Worm (Caenorhabditis elegans): ENCODE measurements around the gene F30H5.5.

Gene F30H5.5

ce11 chrIII:486077-486597 is 2.4 kb upstream of the F30H5.5 start, which contains the start of gene nlp-32:
Gene nlp-32, minus strand, starts transcription at chrIII:486547.
- TF ChIP-seq snpc-4 (tag; optimal IDR thresholded peaks at IDR 0.05) (no peak), drap-1 (GFP tag; optimal IDR thresholded peaks at IDR 0.05) (no peak), ces-1 (GFP tag; optimal IDR thresholded peaks at IDR 0.05) (no peak)

ce11 chrIII:491090-491597 is 2.6 kb downstream of the F30H5.5 start, which contains the start of gene unc-45:
Gene unc-45, plus strand, starts transcription at chrIII:491547.
- TF ChIP-seq unc-39 (tag; optimal IDR thresholded peaks at IDR 0.05) (no peak), mls-2 (tag; optimal IDR thresholded peaks at IDR 0.05) (no peak), lsy-2 (tag; optimal IDR thresholded peaks at IDR 0.05) (peak; percentile 28), pha-4 (tag; optimal IDR thresholded peaks at IDR 0.05) (no peak), ces-1 (GFP tag; optimal IDR thresholded peaks at IDR 0.05) (peak; percentile 38), mab-5 (tag; optimal IDR thresholded peaks at IDR 0.05) (no peak)

- TF ChIP-seq sptf-1 (tag; optimal IDR thresholded peaks at IDR 0.05), result peak; percentile 95
- peak; percentile 91 for TF ChIP-seq cnd-1 (tag; optimal IDR thresholded peaks at IDR 0.05)
- peak; percentile 59 for TF ChIP-seq mep-1 (tag; optimal IDR thresholded peaks at IDR 0.05)
- peak; percentile 48 for TF ChIP-seq tbx-8 (GFP tag; optimal IDR thresholded peaks at IDR 0.05)
- TF ChIP-seq elt-1 (tag; optimal IDR thresholded peaks at IDR 0.05; ENCODE audit: borderline replicate concordance, insufficient read depth), result no peak
- TF ChIP-seq nhr-237 (tag; optimal IDR thresholded peaks at IDR 0.05), result peak; percentile 53
- TF ChIP-seq snpc-4 (tag; optimal IDR thresholded peaks at IDR 0.05), result no peak
- peak; percentile 38 for TF ChIP-seq nhr-28 (tag; optimal IDR thresholded peaks at IDR 0.05)
- TF ChIP-seq blmp-1 (tag; optimal IDR thresholded peaks at IDR 0.05), result no peak
- peak; percentile 72 for TF ChIP-seq ham-2 (GFP tag; optimal IDR thresholded peaks at IDR 0.05)
- TF ChIP-seq nhr-12 (tag; optimal IDR thresholded peaks at IDR 0.05), result no peak
- TF ChIP-seq unc-39 (tag; optimal IDR thresholded peaks at IDR 0.05), result no peak
- TF ChIP-seq mab-5 (tag; optimal IDR thresholded peaks at IDR 0.05), result no peak
- TF ChIP-seq sem-2 (GFP tag; optimal IDR thresholded peaks at IDR 0.05), result peak; percentile 71
- peak; percentile 59 for TF ChIP-seq lin-13 (tag; optimal IDR thresholded peaks at IDR 0.05)
- peak; percentile 88 for TF ChIP-seq M03D4.4 (tag; optimal IDR thresholded peaks at IDR 0.05)
- peak; percentile 63 for TF ChIP-seq flh-1 (GFP tag; optimal IDR thresholded peaks at IDR 0.05)
- no peak for TF ChIP-seq nhr-2 (tag; optimal IDR thresholded peaks at IDR 0.05)
- TF ChIP-seq ces-1 (GFP tag; optimal IDR thresholded peaks at IDR 0.05), result no peak
- no peak for TF ChIP-seq elt-3 (tag; optimal IDR thresholded peaks at IDR 0.05)
- peak; percentile 24 for TF ChIP-seq nhr-76 (tag; optimal IDR thresholded peaks at IDR 0.05)
- peak; percentile 83 for TF ChIP-seq ceh-43 (GFP tag; optimal IDR thresholded peaks at IDR 0.05)
- TF ChIP-seq pha-4 (tag; optimal IDR thresholded peaks at IDR 0.05), result peak; percentile 87
- peak; percentile 90 for TF ChIP-seq drap-1 (GFP tag; optimal IDR thresholded peaks at IDR 0.05)
- TF ChIP-seq lin-32 (GFP tag; optimal IDR thresholded peaks at IDR 0.05), result peak; percentile 87
- TF ChIP-seq unc-120 (tag; optimal IDR thresholded peaks at IDR 0.05; ENCODE audit: poor library complexity, severe bottlenecking), result peak; percentile 94
- TF ChIP-seq hlh-1 (tag; optimal IDR thresholded peaks at IDR 0.05), result no peak
- TF ChIP-seq unc-62 (GFP tag; optimal IDR thresholded peaks at IDR 0.05), result peak; percentile 47
- TF ChIP-seq ceh-39 (tag; optimal IDR thresholded peaks at IDR 0.05), result no peak
- peak; percentile 94 for TF ChIP-seq ceh-83 (GFP tag; optimal IDR thresholded peaks at IDR 0.05)
- peak; percentile 91 for TF ChIP-seq mls-2 (tag; optimal IDR thresholded peaks at IDR 0.05)
- TF ChIP-seq bed-3 (GFP tag; optimal IDR thresholded peaks at IDR 0.05), result peak; percentile 81
- TF ChIP-seq ztf-11 (tag; optimal IDR thresholded peaks at IDR 0.05), result no peak
These were observed 14.0 kb downstream of the F30H5.5 start for ce11 chrIII:502583-502982.

ce11 chrIII:509045-509444 is 20.5 kb downstream of the F30H5.5 start:
- TF ChIP-seq flh-1 (GFP tag; optimal IDR thresholded peaks at IDR 0.05), result no peak
- no peak for TF ChIP-seq tbx-8 (GFP tag; optimal IDR thresholded peaks at IDR 0.05)
- TF ChIP-seq ham-2 (GFP tag; optimal IDR thresholded peaks at IDR 0.05), result no peak
- no peak for TF ChIP-seq cnd-1 (tag; optimal IDR thresholded peaks at IDR 0.05)
- no peak for TF ChIP-seq nhr-12 (tag; optimal IDR thresholded peaks at IDR 0.05)
- TF ChIP-seq unc-62 (GFP tag; optimal IDR thresholded peaks at IDR 0.05), result no peak
- TF ChIP-seq lin-13 (tag; optimal IDR thresholded peaks at IDR 0.05), result no peak
- TF ChIP-seq unc-120 (tag; optimal IDR thresholded peaks at IDR 0.05; ENCODE audit: poor library complexity, severe bottlenecking), result no peak
- TF ChIP-seq ceh-83 (GFP tag; optimal IDR thresholded peaks at IDR 0.05), result no peak
- no peak for TF ChIP-seq mep-1 (tag; optimal IDR thresholded peaks at IDR 0.05)
